Fruit fly (Drosophila melanogaster) whole organism, pupa: Measurements from ENCODE around the gene mah.

ENCODE experiments used
- CG10348 ChIP-seq: fragments of 200-800 bp; sonication (Bioruptor generic); IDR thresholded peaks from 2 replicates; pipeline ENCODE4 v1.3.6; 2022; ENCODE audit warnings: missing biosample characterization, missing genetic modification characterization
- CG12605 ChIP-seq: fragments of 200-800 bp; sonication (Bioruptor generic); IDR thresholded peaks from 2 replicates; pipeline ENCODE4 v1.3.6; 2022; ENCODE audit warnings: missing biosample characterization, missing genetic modification characterization
- CG13204 ChIP-seq: fragments of 200-800 bp; sonication (Bioruptor generic); optimal IDR thresholded peaks from 2 replicates; lab custom pipeline; 2018; ENCODE audit warnings: missing biosample characterization, mild to moderate bottlenecking, missing genetic modification characterization, moderate library complexity
- CG14655 ChIP-seq: fragments of 200-800 bp; sonication (Bioruptor generic); optimal IDR thresholded peaks from 3 replicates; lab custom pipeline; 2017; ENCODE audit warnings: mild to moderate bottlenecking, missing biosample characterization, missing genetic modification reagents, missing genetic modification characterization
- CG15710 ChIP-seq: fragments of 200-800 bp; sonication (Bioruptor generic); optimal IDR thresholded peaks from 2 replicates; lab custom pipeline; 2018; ENCODE audit warnings: missing biosample characterization, mild to moderate bottlenecking, missing genetic modification characterization, moderate library complexity
- CG17806 ChIP-seq: fragments of 200-800 bp; sonication (Bioruptor generic); optimal IDR thresholded peaks from 2 replicates; lab custom pipeline; 2018; ENCODE audit warnings: missing biosample characterization, mild to moderate bottlenecking, missing genetic modification characterization, moderate library complexity
- CG32121 ChIP-seq: fragments of 200-800 bp; sonication (Bioruptor generic); IDR thresholded peaks from 2 replicates; pipeline ENCODE4 v1.3.6; 2022; ENCODE audit warnings: missing biosample characterization, missing genetic modification characterization
- CG34367 ChIP-seq: fragments of 200-800 bp; sonication (Bioruptor generic); optimal IDR thresholded peaks from 2 replicates; lab custom pipeline; 2018; ENCODE audit warnings: missing biosample characterization, mild to moderate bottlenecking, missing genetic modification characterization
- CG4496 ChIP-seq: fragments of 200-800 bp; sonication (Bioruptor generic); IDR thresholded peaks from 3 replicates; pipeline ENCODE4 v1.3.6; 2022; ENCODE audit warnings: missing biosample characterization, missing genetic modification characterization
- CG8159 ChIP-seq: fragments of 200-800 bp; sonication (Bioruptor generic); optimal IDR thresholded peaks from 3 replicates; lab custom pipeline; 2018; ENCODE audit warnings: missing biosample characterization, mild to moderate bottlenecking, missing genetic modification characterization, moderate library complexity
- CG8301 ChIP-seq: fragments of 200-800 bp; sonication (Bioruptor generic); optimal IDR thresholded peaks from 2 replicates; lab custom pipeline; 2018; ENCODE audit warnings: missing biosample characterization, mild to moderate bottlenecking, missing genetic modification characterization
- CG9948 ChIP-seq: fragments of 200-800 bp; sonication (Bioruptor generic); optimal IDR thresholded peaks from 2 replicates; lab custom pipeline; 2018; ENCODE audit warnings: missing biosample characterization, mild to moderate bottlenecking, missing genetic modification characterization, moderate library complexity
- EcR ChIP-seq: fragments of 200-800 bp; sonication (Bioruptor generic); optimal IDR thresholded peaks from 3 replicates; lab custom pipeline; 2019; ENCODE audit warnings: missing biosample characterization, missing genetic modification characterization, mild to moderate bottlenecking, moderate library complexity, missing genetic modification reagents
- Ets98B ChIP-seq: fragments of 200-800 bp; sonication (Bioruptor generic); IDR thresholded peaks from 2 replicates; pipeline ENCODE4 v1.3.6; 2022; ENCODE audit warnings: missing biosample characterization, missing genetic modification characterization
- Pif1B ChIP-seq: fragments of 200-800 bp; sonication (Bioruptor generic); optimal IDR thresholded peaks from 3 replicates; lab custom pipeline; 2016; ENCODE audit warnings: missing biosample characterization, missing genetic modification characterization
- Snoo ChIP-seq: fragments of 200-800 bp; sonication (Bioruptor generic); optimal IDR thresholded peaks from 3 replicates; lab custom pipeline; 2017; ENCODE audit warnings: missing biosample characterization, mild to moderate bottlenecking, missing genetic modification characterization, inconsistent platforms
- fd96Ca ChIP-seq: fragments of 200-800 bp; sonication (Bioruptor generic); IDR thresholded peaks from 3 replicates; pipeline ENCODE4 v1.3.6; 2022; ENCODE audit warnings: missing biosample characterization, missing genetic modification characterization
- gl ChIP-seq: fragments of 200-800 bp; sonication (Bioruptor generic); optimal IDR thresholded peaks from 2 replicates; lab custom pipeline; 2018; ENCODE audit warnings: missing biosample characterization, mild to moderate bottlenecking, missing genetic modification characterization
- rn ChIP-seq: fragments of 200-800 bp; sonication (Bioruptor generic); IDR thresholded peaks from 2 replicates; pipeline ENCODE4 v1.3.6; 2022; ENCODE audit warnings: missing biosample characterization, missing genetic modification characterization

The mah gene

DNA sequence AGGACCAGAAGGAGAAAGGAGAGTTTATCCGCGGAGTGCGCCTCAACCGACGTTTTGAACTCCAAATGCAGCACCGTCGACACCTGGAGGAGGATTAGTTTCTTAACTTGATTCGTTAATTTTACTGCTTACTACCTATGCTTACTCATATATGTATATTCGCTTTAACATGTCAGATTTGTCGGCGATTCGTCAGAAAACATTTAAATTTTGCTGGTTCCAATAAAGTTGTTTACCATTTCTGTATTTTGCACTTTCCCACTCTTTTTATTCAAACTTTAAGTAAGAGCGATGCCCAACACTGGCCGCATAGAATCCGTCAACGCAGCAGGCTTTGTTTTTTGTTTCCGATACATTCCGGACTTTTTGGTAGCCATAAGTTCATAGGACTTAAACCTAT is 22.5 kb upstream of the mah start, which contains the start of gene Trf4-2:
Gene Trf4-2, plus strand, starts transcription at position 301 of the 400 bp plus-strand sequence.
- TF ChIP-seq EcR (GFP tag; lab: Kevin White, UChicago) (no peak), Ets98B (no peak), CG8159 (no peak), CG4496 (GFP tag; lab: Robert Waterston, UW) (no peak), Snoo (tag; lab: Kevin White, UChicago) (no peak)

DNA sequence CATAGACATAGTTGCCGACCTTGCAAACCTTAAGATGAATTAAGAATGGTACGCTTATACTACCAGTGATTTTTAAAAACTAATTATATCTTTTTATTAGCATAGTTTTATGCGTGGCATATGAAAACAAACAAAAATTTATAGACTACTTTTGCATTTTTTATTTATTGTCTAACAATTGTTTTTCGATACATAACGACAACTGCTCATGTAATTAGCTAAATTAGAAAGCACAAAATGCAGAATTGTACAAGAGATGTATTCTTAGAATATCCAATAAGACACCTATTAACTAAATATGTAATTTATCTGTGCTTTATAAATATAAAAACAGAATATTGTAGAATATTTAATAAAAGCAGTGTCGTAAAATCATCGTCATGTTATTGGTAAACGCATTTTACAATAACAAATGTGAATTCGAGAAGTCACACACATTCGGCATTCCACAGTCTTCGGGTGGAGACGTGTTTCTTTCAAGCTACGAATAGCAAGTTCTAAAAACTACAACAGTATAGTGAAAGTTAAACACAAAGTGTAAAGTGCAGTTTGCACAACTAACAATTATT is 20.6 kb upstream of the mah start:
- TF ChIP-seq CG8159 (no peak), Snoo (tag; lab: Kevin White, UChicago) (no peak), CG9948 (tag; lab: Kevin White, UChicago) (no peak), fd96Ca (GFP tag; lab: Robert Waterston, UW) (no peak), gl (tag; lab: Kevin White, UChicago) (no peak), CG10348 (no peak), Pif1B (GFP tag; lab: Kevin White, UChicago) (no peak), CG14655 (no peak), CG13204 (GFP tag; lab: Kevin White, UChicago) (no peak), CG15710 (tag; lab: Kevin White, UChicago) (no peak), CG34367 (tag; lab: Kevin White, UChicago) (no peak), CG8301 (tag; lab: Kevin White, UChicago) (no peak), CG12605 (GFP tag; lab: Robert Waterston, UW) (no peak)

DNA sequence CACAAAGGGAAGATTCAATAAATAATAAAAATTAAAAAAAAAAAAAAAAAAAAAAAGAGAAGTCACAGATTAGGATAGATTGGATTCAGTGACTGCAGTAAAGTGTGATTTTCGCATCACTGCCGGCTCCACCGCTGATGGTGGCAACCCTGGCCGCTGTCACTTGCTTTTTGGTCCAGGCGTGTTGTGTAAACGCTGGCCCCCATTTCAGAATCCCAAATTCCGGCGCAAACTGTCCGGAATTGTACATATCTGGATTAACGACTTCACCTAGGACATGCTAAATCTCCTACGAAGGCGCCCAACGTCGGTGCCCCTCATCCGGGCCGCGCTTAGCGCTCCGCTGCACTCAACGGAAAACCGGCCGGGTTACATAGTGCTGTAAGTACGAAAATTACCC is 15.6 kb upstream of the mah start, which contains the start of gene CG11771:
Gene CG11771, plus strand, starts transcription at position 155 of the 400 bp plus-strand sequence.
- peak; percentile 21; the same call in 1 of the 2 replicates for TF ChIP-seq CG32121
- no peak for TF ChIP-seq CG12605 (GFP tag; lab: Robert Waterston, UW)

DNA sequence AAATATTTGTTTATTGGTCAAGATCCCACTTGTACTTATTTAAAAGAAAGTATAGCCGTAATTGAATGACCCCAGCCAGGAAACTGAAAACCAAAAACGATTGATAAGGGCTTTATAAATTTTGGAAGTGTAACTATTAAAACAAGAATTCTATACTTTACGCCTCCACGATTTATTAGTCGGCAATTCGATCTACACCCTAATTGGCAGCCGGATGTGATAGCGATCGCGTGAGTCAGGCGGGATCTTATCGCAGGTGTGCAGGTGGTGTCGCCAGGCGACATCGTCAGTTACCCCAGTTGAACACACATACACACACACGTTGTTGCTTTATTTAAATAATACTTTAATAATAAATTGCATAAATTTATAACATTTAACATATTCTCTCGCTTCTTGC is 12.9 kb upstream of the mah start:
- TF ChIP-seq gl (tag; lab: Kevin White, UChicago) (no peak), Ets98B (no peak), CG15710 (tag; lab: Kevin White, UChicago) (no peak), CG34367 (tag; lab: Kevin White, UChicago) (no peak), CG4496 (GFP tag; lab: Robert Waterston, UW) (no peak), Pif1B (GFP tag; lab: Kevin White, UChicago) (no peak), EcR (GFP tag; lab: Kevin White, UChicago) (no peak), Snoo (tag; lab: Kevin White, UChicago) (no peak)

dm6 chr3R:24935758-24936157 is 11.7 kb upstream of the mah start:
- TF ChIP-seq fd96Ca (GFP tag; lab: Robert Waterston, UW) (no peak), gl (tag; lab: Kevin White, UChicago) (peak; percentile 43)
- TF ChIP-seq, all 21 proteins: peak for 1

dm6 chr3R:24938049-24938448 is 9.4 kb upstream of the mah start, which contains the start of gene Osbp:
TSS of gene Osbp (minus strand) at chr3R:24938222.
- TF ChIP-seq Snoo (tag; lab: Kevin White, UChicago): peak; percentile 2
- TF ChIP-seq CG8159: no peak
- no peak for TF ChIP-seq rn (GFP tag; lab: Robert Waterston, UW)

dm6 chr3R:24944920-24945853 is 2.2 kb upstream of the mah start, which contains the start of the genes ssh and Nmnat:
TSS of gene ssh (minus strand) at chr3R:24944956.
TSS of gene Nmnat (plus strand) at chr3R:24945237.
- TF ChIP-seq fd96Ca (GFP tag; lab: Robert Waterston, UW): 0 out of 3 replicates have a peak, but pooled peaks have one; percentile 13
- TF ChIP-seq CG34367 (tag; lab: Kevin White, UChicago): no peak
- 0 out of 3 replicates have a peak, but pooled peaks have one; percentile 28 for TF ChIP-seq CG4496 (GFP tag; lab: Robert Waterston, UW)

dm6 chr3R:24953152-24953551 is 5.7 kb downstream of the mah start:
- peak; percentile 66 for TF ChIP-seq CG34367 (tag; lab: Kevin White, UChicago)
- TF ChIP-seq gl (tag; lab: Kevin White, UChicago): peak; percentile 27
- peak; percentile 56 for TF ChIP-seq CG15710 (tag; lab: Kevin White, UChicago)
- TF ChIP-seq CG4496 (GFP tag; lab: Robert Waterston, UW): 0 out of 3 replicates have a peak, but pooled peaks have one; percentile 10
- peak; percentile 66 for TF ChIP-seq CG8159
- TF ChIP-seq CG13204 (GFP tag; lab: Kevin White, UChicago): no peak
- peak; percentile 76 for TF ChIP-seq CG17806 (tag; lab: Kevin White, UChicago)
- TF ChIP-seq CG9948 (tag; lab: Kevin White, UChicago): peak; percentile 68
- no peak for TF ChIP-seq CG8301 (tag; lab: Kevin White, UChicago)
